Fruit fly (Drosophila melanogaster) whole organism, prepupa: ENCODE results near the gene CG13460.

Experiments
- Blimp-1 ChIP-seq: fragments of 200-800 bp; sonication (Bioruptor generic); optimal IDR thresholded peaks from 3 replicates; lab custom pipeline; 2017; ENCODE audit warnings: missing biosample characterization, missing genetic modification characterization, mild to moderate bottlenecking, moderate library complexity, missing genetic modification reagents
- CG10631 ChIP-seq: fragments of 200-800 bp; sonication (Bioruptor generic); optimal IDR thresholded peaks from 2 replicates; lab custom pipeline; 2016; ENCODE audit warnings: missing biosample characterization, missing genetic modification characterization
- CG10669 ChIP-seq: fragments of 200-800 bp; sonication (Bioruptor generic); optimal IDR thresholded peaks from 3 replicates; lab custom pipeline; 2018; ENCODE audit warnings: missing biosample characterization, mild to moderate bottlenecking, missing genetic modification characterization, moderate library complexity
- CG11294 ChIP-seq: fragments of 200-800 bp; sonication (Bioruptor generic); IDR thresholded peaks from 2 replicates; pipeline ENCODE4 v1.3.6; 2022; ENCODE audit warnings: missing biosample characterization, missing genetic modification characterization
- CG11762 ChIP-seq: fragments of 200-800 bp; sonication (Bioruptor generic); optimal IDR thresholded peaks from 3 replicates; lab custom pipeline; 2016; ENCODE audit warnings: missing biosample characterization, missing genetic modification characterization; ENCODE audit not compliant: insufficient read depth
- CG11902 ChIP-seq: fragments of 200-800 bp; sonication (Bioruptor generic); optimal IDR thresholded peaks from 3 replicates; lab custom pipeline; 2016; ENCODE audit warnings: missing biosample characterization, missing genetic modification characterization
- CG15336 ChIP-seq: fragments of 200-800 bp; sonication (Bioruptor generic); IDR thresholded peaks from 2 replicates; pipeline ENCODE4 v1.3.6; 2022; ENCODE audit warnings: missing biosample characterization, missing genetic modification characterization
- CG32006 ChIP-seq: fragments of 200-800 bp; sonication (Bioruptor generic); optimal IDR thresholded peaks from 3 replicates; lab custom pipeline; 2017; ENCODE audit warnings: missing biosample characterization, mild to moderate bottlenecking, missing genetic modification characterization
- CG34406 ChIP-seq: fragments of 200-800 bp; sonication (Bioruptor generic); optimal IDR thresholded peaks from 3 replicates; lab custom pipeline; 2016; ENCODE audit warnings: missing biosample characterization, missing genetic modification characterization
- CG3919 ChIP-seq: fragments of 200-800 bp; sonication (Bioruptor generic); optimal IDR thresholded peaks from 3 replicates; lab custom pipeline; 2016; ENCODE audit warnings: missing biosample characterization, missing genetic modification characterization
- CG6276 ChIP-seq: fragments of 200-800 bp; sonication (Bioruptor generic); optimal IDR thresholded peaks from 2 replicates; lab custom pipeline; 2017; ENCODE audit warnings: missing biosample characterization, mild to moderate bottlenecking, missing genetic modification characterization
- CG6792 ChIP-seq: fragments of 200-800 bp; sonication (Bioruptor generic); optimal IDR thresholded peaks from 3 replicates; lab custom pipeline; 2016; ENCODE audit warnings: missing biosample characterization, missing genetic modification characterization
- CG6808 ChIP-seq: fragments of 200-800 bp; sonication (Bioruptor generic); optimal IDR thresholded peaks from 3 replicates; lab custom pipeline; 2017; ENCODE audit warnings: missing biosample characterization, missing genetic modification characterization, mild to moderate bottlenecking, moderate library complexity, missing genetic modification reagents
- CG6854 ChIP-seq: fragments of 200-800 bp; sonication (Bioruptor generic); optimal IDR thresholded peaks from 2 replicates; lab custom pipeline; 2017; ENCODE audit warnings: missing biosample characterization, mild to moderate bottlenecking, missing genetic modification characterization
- CG7368 ChIP-seq: fragments of 200-800 bp; sonication (Bioruptor generic); optimal IDR thresholded peaks from 3 replicates; lab custom pipeline; 2016; ENCODE audit warnings: missing biosample characterization, missing genetic modification characterization
- CG8319 ChIP-seq: fragments of 200-800 bp; sonication (Bioruptor generic); optimal IDR thresholded peaks from 3 replicates; lab custom pipeline; 2016; ENCODE audit warnings: missing biosample characterization, missing genetic modification characterization
- CG8632 ChIP-seq: fragments of 200-800 bp; sonication (Bioruptor generic); optimal IDR thresholded peaks from 3 replicates; lab custom pipeline; 2016; ENCODE audit warnings: missing biosample characterization, missing genetic modification characterization
- Eip78C ChIP-seq: fragments of 200-800 bp; sonication (Bioruptor generic); peaks from one replicate; lab custom pipeline; 2016; ENCODE audit warnings: missing biosample characterization, missing genetic modification characterization
- Eip93F ChIP-seq: fragments of 200-800 bp; sonication (Bioruptor generic); optimal IDR thresholded peaks from 2 replicates; lab custom pipeline; 2016; ENCODE audit warnings: missing biosample characterization, mild to moderate bottlenecking, missing genetic modification characterization
- Ets21C ChIP-seq: fragments of 200-800 bp; sonication (Bioruptor generic); optimal IDR thresholded peaks from 3 replicates; lab custom pipeline; 2016; ENCODE audit warnings: missing biosample characterization, missing genetic modification characterization
- Ets96B ChIP-seq: fragments of 200-800 bp; optimal IDR thresholded peaks from 2 replicates; lab custom pipeline; 2019; ENCODE audit warnings: missing biosample characterization, mild to moderate bottlenecking, missing genetic modification characterization, moderate library complexity
- Gug ChIP-seq: fragments of 200-800 bp; sonication (Bioruptor generic); IDR thresholded peaks from 2 replicates; pipeline ENCODE4 v1.3.6; 2022; ENCODE audit warnings: missing biosample characterization, missing genetic modification characterization
- Hr38 ChIP-seq: sonication (Bioruptor generic); optimal IDR thresholded peaks from 2 replicates; lab custom pipeline; 2016; ENCODE audit warnings: missing biosample characterization, missing genetic modification characterization
- Hr39 ChIP-seq: fragments of 200-800 bp; sonication (Bioruptor generic); optimal IDR thresholded peaks from 2 replicates; lab custom pipeline; 2016; ENCODE audit warnings: missing biosample characterization, missing genetic modification characterization
- Hr4 ChIP-seq: fragments of 200-800 bp; sonication (Bioruptor generic); optimal IDR thresholded peaks from 3 replicates; lab custom pipeline; 2016; ENCODE audit warnings: missing biosample characterization, missing genetic modification characterization
- Lpt ChIP-seq: fragments of 200-800 bp; sonication (Bioruptor generic); optimal IDR thresholded peaks from 3 replicates; lab custom pipeline; 2016; ENCODE audit warnings: missing biosample characterization, missing genetic modification characterization
- Met ChIP-seq: fragments of 200-800 bp; sonication (Bioruptor generic); optimal IDR thresholded peaks from 3 replicates; lab custom pipeline; 2016; ENCODE audit warnings: missing biosample characterization, missing genetic modification characterization
- Sox14 ChIP-seq: fragments of 200-800 bp; sonication (Bioruptor generic); optimal IDR thresholded peaks from 3 replicates; lab custom pipeline; 2016; ENCODE audit warnings: missing biosample characterization, missing genetic modification characterization
- Sox15 ChIP-seq: fragments of 200-800 bp; sonication (Bioruptor generic); optimal IDR thresholded peaks from 3 replicates; lab custom pipeline; 2016; ENCODE audit warnings: missing biosample characterization, missing genetic modification characterization
- achi ChIP-seq: fragments of 200-800 bp; sonication (Bioruptor generic); optimal IDR thresholded peaks from 3 replicates; lab custom pipeline; 2016; ENCODE audit warnings: missing biosample characterization, missing genetic modification characterization
- acj6 ChIP-seq: fragments of 200-800 bp; sonication (Bioruptor generic); optimal IDR thresholded peaks from 3 replicates; lab custom pipeline; 2016; ENCODE audit warnings: missing biosample characterization, missing genetic modification characterization
- cyc ChIP-seq: fragments of 200-800 bp; sonication (Bioruptor generic); optimal IDR thresholded peaks from 3 replicates; lab custom pipeline; 2016; ENCODE audit warnings: missing biosample characterization, missing genetic modification characterization
- dsx ChIP-seq: fragments of 200-800 bp; optimal IDR thresholded peaks from 3 replicates; lab custom pipeline; 2019; ENCODE audit warnings: missing biosample characterization, mild to moderate bottlenecking, missing genetic modification characterization, moderate library complexity; ENCODE audit not compliant: poor library complexity, severe bottlenecking
- eg ChIP-seq: fragments of 200-800 bp; sonication (Bioruptor generic); IDR thresholded peaks from 3 replicates; pipeline ENCODE4 v1.3.6; 2022; ENCODE audit warnings: missing biosample characterization, missing genetic modification characterization
- fd59A ChIP-seq: fragments of 200-800 bp; sonication (Bioruptor generic); optimal IDR thresholded peaks from 2 replicates; lab custom pipeline; 2017; ENCODE audit warnings: missing biosample characterization, mild to moderate bottlenecking, missing genetic modification characterization, missing genetic modification reagents
- fd85E ChIP-seq: fragments of 200-800 bp; sonication (Bioruptor generic); optimal IDR thresholded peaks from 3 replicates; lab custom pipeline; 2016; ENCODE audit warnings: missing biosample characterization, missing genetic modification characterization
- fkh ChIP-seq: fragments of 200-800 bp; sonication (Bioruptor generic); optimal IDR thresholded peaks from 3 replicates; lab custom pipeline; 2017; ENCODE audit warnings: missing biosample characterization, mild to moderate bottlenecking, missing genetic modification characterization, moderate library complexity
- lz ChIP-seq: fragments of 200-800 bp; sonication (Bioruptor generic); optimal IDR thresholded peaks from 3 replicates; lab custom pipeline; 2016; ENCODE audit warnings: missing biosample characterization, missing genetic modification characterization
- net ChIP-seq: fragments of 200-800 bp; sonication (Bioruptor generic); optimal IDR thresholded peaks from 3 replicates; lab custom pipeline; 2016; ENCODE audit warnings: missing biosample characterization, missing genetic modification characterization
- pdm3 ChIP-seq: fragments of 200-800 bp; sonication (Bioruptor generic); optimal IDR thresholded peaks from 3 replicates; lab custom pipeline; 2016; ENCODE audit warnings: missing biosample characterization, missing genetic modification characterization
- ss ChIP-seq, 2 experiments: fragments of 200-800 bp; sonication (Bioruptor generic); optimal IDR thresholded peaks; 2 replicates in 1 of 2; 3 replicates in 1 of 2; lab custom pipeline; 2017 to 2018; ENCODE audit warnings: mild to moderate bottlenecking in 2 of 2, missing biosample characterization in 2 of 2, missing genetic modification characterization in 2 of 2, moderate library complexity in 1 of 2
- topi ChIP-seq: fragments of 200-800 bp; sonication (Bioruptor generic); optimal IDR thresholded peaks from 3 replicates; lab custom pipeline; 2016; ENCODE audit warnings: missing biosample characterization, missing genetic modification characterization
- vri ChIP-seq: fragments of 200-800 bp; sonication (Bioruptor generic); optimal IDR thresholded peaks from 3 replicates; lab custom pipeline; 2016; ENCODE audit warnings: missing biosample characterization, mild to moderate bottlenecking, missing genetic modification characterization

Gene CG13460

dm6 chr3L:15107776-15108379 is 46.4 kb upstream of the CG13460 start (continued):
- TF ChIP-seq CG10669 (GFP tag; lab: Kevin White, UChicago) (peak; percentile 95), Sox15 (GFP tag; lab: Kevin White, UChicago) (peak; percentile 94), CG15336 (GFP tag; lab: Robert Waterston, UW) (peak; percentile 96), CG6808 (GFP tag; lab: Kevin White, UChicago) (peak; percentile 96), CG6792 (GFP tag; lab: Kevin White, UChicago) (peak; percentile 97), CG3919 (GFP tag; lab: Kevin White, UChicago) (peak; percentile 95), pdm3 (GFP tag; lab: Kevin White, UChicago) (peak; percentile 92), fd59A (GFP tag; lab: Kevin White, UChicago) (peak; percentile 98), vri (peak; percentile 80), CG11902 (GFP tag; lab: Kevin White, UChicago) (peak; percentile 94), Hr39 (GFP tag; lab: Kevin White, UChicago) (peak; percentile 87), lz (GFP tag; lab: Kevin White, UChicago) (peak; percentile 96), dsx (peak; percentile 92), CG10631 (GFP tag; lab: Kevin White, UChicago) (peak; percentile 98), CG8319 (GFP tag; lab: Kevin White, UChicago) (peak; percentile 91), CG8632 (peak; percentile 95), eg (GFP tag; lab: Robert Waterston, UW) (peak; percentile 88), Sox14 (GFP tag; lab: Kevin White, UChicago) (peak; percentile 93), Met (GFP tag; lab: Kevin White, UChicago) (peak; percentile 94)

- no peak for TF ChIP-seq CG8319 (GFP tag; lab: Kevin White, UChicago)
- TF ChIP-seq CG6854 = peak; percentile 99
- no peak for TF ChIP-seq acj6 (GFP tag; lab: Kevin White, UChicago)
- peak; percentile 8 for TF ChIP-seq dsx
Observed at dm6 chr3L:15107158-15107775, 45.8 kb upstream of the CG13460 start.

- TF ChIP-seq Blimp-1 (peak; percentile 49), CG32006 (GFP tag; lab: Kevin White, UChicago) (no peak), Gug (0 out of 2 replicates have a peak, but pooled peaks have one; percentile 24), Hr4 (GFP tag; lab: Kevin White, UChicago) (no peak), Ets21C (GFP tag; lab: Kevin White, UChicago) (no peak), CG34406 (GFP tag; lab: Kevin White, UChicago) (no peak), CG10669 (GFP tag; lab: Kevin White, UChicago) (no peak), cyc (no peak), CG11294 (no peak), CG10631 (GFP tag; lab: Kevin White, UChicago) (no peak), fd85E (no peak), vri (no peak), CG6276 (peak; percentile 3), CG15336 (GFP tag; lab: Robert Waterston, UW) (no peak), Eip93F (GFP tag; lab: Kevin White, UChicago) (no peak), Eip78C (GFP tag; lab: Kevin White, UChicago) (peak; percentile 54), dsx (no peak), fd59A (GFP tag; lab: Kevin White, UChicago) (no peak), CG7368 (GFP tag; lab: Kevin White, UChicago) (no peak), achi (GFP tag; lab: Kevin White, UChicago) (no peak), Hr38 (no peak), topi (GFP tag; lab: Kevin White, UChicago) (no peak), net (no peak), Sox15 (GFP tag; lab: Kevin White, UChicago) (no peak), Sox14 (GFP tag; lab: Kevin White, UChicago) (no peak), ss (GFP tag; optimal IDR thresholded peaks at IDR 0.05; lab: Kevin White, UChicago) (peak in 1 of 2 experiments; percentile 48), Met (GFP tag; lab: Kevin White, UChicago) (no peak), Ets96B (no peak), eg (GFP tag; lab: Robert Waterston, UW) (peak; percentile 10; the same call in 1 of the 3 replicates), CG11902 (GFP tag; lab: Kevin White, UChicago) (no peak), lz (GFP tag; lab: Kevin White, UChicago) (no peak), CG11762 (GFP tag; lab: Kevin White, UChicago) (no peak), fkh (GFP tag; lab: Kevin White, UChicago) (no peak), Lpt (GFP tag; lab: Kevin White, UChicago) (no peak), CG6854 (peak; percentile 100)
Observed at dm6 chr3L:15105566-15106207, 44.2 kb upstream of the CG13460 start, which contains the start of gene CG45071. Gene CG45071 (plus strand): TSS chr3L:15105882.
